Worm (Caenorhabditis elegans) whole organism, L3 larva: ENCODE measurements around the gene C10A4.3.

Experiments
- R02D3.7 ChIP-seq: fragments of 150-350 bp; optimal IDR thresholded peaks from 2 replicates; lab custom pipeline; 2014; ENCODE audit warnings: missing biosample characterization, missing genetic modification characterization
- aly-2 ChIP-seq: fragments of 150-350 bp; optimal IDR thresholded peaks from 2 replicates; lab custom pipeline; 2014; ENCODE audit warnings: missing biosample characterization, missing genetic modification characterization
- ama-1 ChIP-seq: fragments of 150-350 bp; optimal IDR thresholded peaks from 2 replicates; lab custom pipeline; 2018
- ceh-16 ChIP-seq: sonication (generic microtip); optimal IDR thresholded peaks from 2 replicates; lab custom pipeline; 2017; ENCODE audit warnings: missing biosample characterization, missing genetic modification characterization
- ceh-28 ChIP-seq: fragments of 150-350 bp; optimal IDR thresholded peaks from 2 replicates; lab custom pipeline; 2014; ENCODE audit warnings: missing biosample characterization, missing genetic modification reagents, missing genetic modification characterization
- ceh-82 ChIP-seq: fragments of 150-350 bp; optimal IDR thresholded peaks from 2 replicates; lab custom pipeline; 2014; ENCODE audit warnings: missing biosample characterization, missing genetic modification characterization
- egl-27 ChIP-seq: sonication (generic microtip); optimal IDR thresholded peaks from 4 replicates; lab custom pipeline; 2017; ENCODE audit warnings: missing biosample characterization, missing genetic modification reagents, missing genetic modification characterization
- egl-5 ChIP-seq: fragments of 150-350 bp; optimal IDR thresholded peaks from 2 replicates; lab custom pipeline; 2017; ENCODE audit warnings: missing biosample characterization, missing genetic modification reagents, missing genetic modification characterization, inconsistent platforms
- elt-1 ChIP-seq: fragments of 150-350 bp; optimal IDR thresholded peaks from 2 replicates; lab custom pipeline; 2014; ENCODE audit warnings: missing biosample characterization, missing genetic modification characterization
- elt-3 ChIP-seq, 3 experiments: fragments of 150-350 bp in 1 of 3; sonication (generic microtip) in 2 of 3; optimal IDR thresholded peaks; 2 replicates in 2 of 3; 4 replicates in 1 of 3; lab custom pipeline; 2014 to 2017; ENCODE audit warnings: missing biosample characterization in 3 of 3, missing genetic modification characterization in 3 of 3
- eor-1 ChIP-seq, 2 experiments: fragments of 150-350 bp; optimal IDR thresholded peaks; 2 replicates each; lab custom pipeline; 2014 to 2018; ENCODE audit warnings: missing biosample characterization in 2 of 2, missing genetic modification characterization in 2 of 2
- fos-1 ChIP-seq: fragments of 150-350 bp; optimal IDR thresholded peaks from 2 replicates; lab custom pipeline; 2014; ENCODE audit warnings: missing biosample characterization, missing genetic modification characterization
- hmg-11 ChIP-seq: sonication (generic microtip); optimal IDR thresholded peaks from 2 replicates; lab custom pipeline; 2016; ENCODE audit warnings: missing genetic modification characterization, missing compliant biosample characterization
- jun-1 ChIP-seq: fragments of 150-350 bp; optimal IDR thresholded peaks from 2 replicates; lab custom pipeline; 2014; ENCODE audit warnings: missing biosample characterization, missing genetic modification reagents, missing genetic modification characterization
- lin-15B ChIP-seq: fragments of 150-350 bp; optimal IDR thresholded peaks from 2 replicates; lab custom pipeline; 2014; ENCODE audit warnings: missing biosample characterization, missing genetic modification characterization
- lin-39 ChIP-seq: fragments of 150-350 bp; optimal IDR thresholded peaks from 2 replicates; lab custom pipeline; 2018; ENCODE audit warnings: missing biosample characterization, missing genetic modification reagents, missing genetic modification characterization
- lsy-12 ChIP-seq: sonication (generic microtip); optimal IDR thresholded peaks from 2 replicates; lab custom pipeline; 2016; ENCODE audit warnings: mild to moderate bottlenecking, missing genetic modification characterization, missing compliant biosample characterization
- mdl-1 ChIP-seq: fragments of 150-350 bp; optimal IDR thresholded peaks from 2 replicates; lab custom pipeline; 2014; ENCODE audit warnings: missing biosample characterization, missing genetic modification characterization
- mml-1 ChIP-seq: fragments of 150-350 bp; sonication (generic microtip); optimal IDR thresholded peaks from 3 replicates; lab custom pipeline; 2014; ENCODE audit warnings: missing biosample characterization, missing genetic modification characterization
- nfya-1 ChIP-seq: sonication (generic microtip); optimal IDR thresholded peaks from 2 replicates; lab custom pipeline; 2017; ENCODE audit warnings: missing genetic modification characterization, mild to moderate bottlenecking, missing compliant biosample characterization, antibody characterized with exemption, moderate library complexity; ENCODE audit not compliant: insufficient read depth
- nhr-11 ChIP-seq: fragments of 150-350 bp; optimal IDR thresholded peaks from 2 replicates; lab custom pipeline; 2014; ENCODE audit warnings: missing biosample characterization, missing genetic modification characterization
- nhr-23 ChIP-seq: fragments of 150-350 bp; optimal IDR thresholded peaks from 2 replicates; lab custom pipeline; 2014; ENCODE audit warnings: missing biosample characterization, missing genetic modification reagents, missing genetic modification characterization
- nhr-25 ChIP-seq: sonication (generic microtip); optimal IDR thresholded peaks from 2 replicates; lab custom pipeline; 2017; ENCODE audit warnings: missing biosample characterization, missing genetic modification characterization
- nhr-28 ChIP-seq: fragments of 150-350 bp; optimal IDR thresholded peaks from 2 replicates; lab custom pipeline; 2014; ENCODE audit warnings: missing biosample characterization, missing genetic modification characterization
- nhr-43 ChIP-seq: sonication (generic microtip); optimal IDR thresholded peaks from 2 replicates; lab custom pipeline; 2016; ENCODE audit warnings: mild to moderate bottlenecking, missing genetic modification characterization, missing compliant biosample characterization; ENCODE audit not compliant: poor library complexity, severe bottlenecking
- nhr-76 ChIP-seq: fragments of 150-350 bp; sonication (generic microtip); optimal IDR thresholded peaks from 5 replicates; lab custom pipeline; 2014; ENCODE audit warnings: missing biosample characterization, missing genetic modification characterization
- nhr-77 ChIP-seq: fragments of 150-350 bp; optimal IDR thresholded peaks from 2 replicates; lab custom pipeline; 2014; ENCODE audit warnings: missing biosample characterization, missing genetic modification characterization
- pha-4 ChIP-seq: fragments of 150-350 bp; optimal IDR thresholded peaks from 2 replicates; lab custom pipeline; 2014; ENCODE audit warnings: missing biosample characterization, missing genetic modification reagents, missing genetic modification characterization
- pqm-1 ChIP-seq: fragments of 150-350 bp; optimal IDR thresholded peaks from 2 replicates; lab custom pipeline; 2017; ENCODE audit warnings: missing biosample characterization, missing genetic modification characterization, inconsistent platforms
- sea-2 ChIP-seq: fragments of 150-350 bp; sonication (generic microtip); optimal IDR thresholded peaks from 4 replicates; lab custom pipeline; 2014; ENCODE audit warnings: missing biosample characterization, missing genetic modification reagents, missing genetic modification characterization
- snpc-4 ChIP-seq: fragments of 150-350 bp; optimal IDR thresholded peaks from 2 replicates; lab custom pipeline; 2014; ENCODE audit warnings: missing biosample characterization, missing genetic modification characterization
- tbx-2 ChIP-seq: sonication (generic microtip); optimal IDR thresholded peaks from 2 replicates; lab custom pipeline; 2016; ENCODE audit warnings: mild to moderate bottlenecking, missing genetic modification characterization, missing compliant biosample characterization
- unc-62 ChIP-seq: fragments of 150-350 bp; sonication (generic microtip); optimal IDR thresholded peaks from 4 replicates; lab custom pipeline; 2014; ENCODE audit warnings: missing biosample characterization, missing genetic modification reagents, missing genetic modification characterization
- ztf-11 ChIP-seq: fragments of 150-350 bp; optimal IDR thresholded peaks from 2 replicates; lab custom pipeline; 2014; ENCODE audit warnings: missing biosample characterization, missing genetic modification characterization
- ztf-4 ChIP-seq: fragments of 150-350 bp; optimal IDR thresholded peaks from 2 replicates; lab custom pipeline; 2014; ENCODE audit warnings: missing biosample characterization, missing genetic modification characterization

The C10A4.3 gene

DNA sequence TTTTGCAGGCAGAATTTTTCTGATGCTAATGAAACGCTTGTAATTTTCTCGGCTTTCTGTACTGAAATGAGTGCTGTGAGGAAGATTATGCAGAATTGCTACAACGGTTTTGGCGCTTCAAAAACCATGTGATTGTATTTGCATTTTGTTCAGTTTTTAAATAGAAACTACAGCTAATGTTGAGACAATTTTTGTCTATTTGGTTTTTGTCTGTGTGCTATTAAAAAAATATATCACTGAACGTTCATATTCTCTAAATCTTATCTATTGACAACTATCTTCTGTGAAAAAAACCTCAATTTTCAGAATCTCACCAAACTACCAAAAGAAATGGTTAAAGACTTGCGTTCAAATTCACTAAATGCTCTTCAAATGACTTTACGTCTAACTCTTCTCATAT lies 15.2 kb upstream of the C10A4.3 start, which contains the start of gene C10A4.6:
TSS of gene C10A4.6 (plus strand) at position 301 of the 400 bp plus-strand sequence.
- TF ChIP-seq mdl-1 (no peak), lin-15B (tag; lab: Kevin White, UChicago) (no peak), elt-1 (tag; lab: Kevin White, UChicago) (no peak), pqm-1 (tag; lab: Kevin White, UChicago) (no peak), unc-62 (GFP tag; lab: Kevin White, UChicago) (no peak), sea-2 (GFP tag; lab: Kevin White, UChicago) (no peak)
- TF ChIP-seq, all 47 proteins: peak for 0

DNA sequence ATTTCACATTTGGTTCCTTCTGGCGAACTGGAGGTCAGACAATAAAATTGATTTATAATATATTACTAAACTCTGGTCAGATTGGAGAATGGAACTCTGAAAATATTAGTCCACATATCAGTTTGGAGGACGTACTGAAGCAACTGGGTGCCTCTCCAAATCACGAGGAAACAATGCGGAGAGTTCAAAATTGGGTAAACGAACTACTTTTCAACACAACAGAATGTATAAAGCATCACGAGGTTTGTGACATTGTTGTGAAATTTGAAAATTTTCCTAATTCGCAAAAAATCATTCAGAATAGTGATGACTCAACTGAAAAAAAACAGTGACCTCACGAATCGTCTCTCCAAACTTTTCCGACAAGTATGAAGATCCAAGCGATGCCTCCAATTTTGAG lies 12.3 kb upstream of the C10A4.3 start, which contains the start of gene gad-2:
TSS of gene gad-2 (plus strand) at position 301 of the 400 bp plus-strand sequence.
- no peak for TF ChIP-seq ztf-4 (tag; lab: Kevin White, UChicago)
- no peak for TF ChIP-seq ceh-16 (tag; lab: Kevin White, UChicago)
- no peak for TF ChIP-seq elt-3 (tag; optimal IDR thresholded peaks at IDR 0.05; lab: Kevin White, UChicago)
- no peak for TF ChIP-seq nfya-1 (tag; lab: Kevin White, UChicago)
- TF ChIP-seq ceh-28 (tag; lab: Kevin White, UChicago): no peak
- TF ChIP-seq fos-1: no peak
- no peak for TF ChIP-seq ama-1 (lab: Kevin White, UChicago)
- no peak for TF ChIP-seq nhr-76
- TF ChIP-seq sea-2 (GFP tag; lab: Kevin White, UChicago): no peak
- no peak for TF ChIP-seq nhr-77 (tag; lab: Kevin White, UChicago)
- TF ChIP-seq lin-39 (tag; lab: Kevin White, UChicago): no peak
- no peak for TF ChIP-seq nhr-28 (tag; lab: Kevin White, UChicago)
- no peak for TF ChIP-seq eor-1 (tag; optimal IDR thresholded peaks at IDR 0.05; lab: Kevin White, UChicago)
- TF ChIP-seq tbx-2 (tag; lab: Kevin White, UChicago): no peak
- TF ChIP-seq nhr-11 (tag; lab: Kevin White, UChicago): no peak

DNA sequence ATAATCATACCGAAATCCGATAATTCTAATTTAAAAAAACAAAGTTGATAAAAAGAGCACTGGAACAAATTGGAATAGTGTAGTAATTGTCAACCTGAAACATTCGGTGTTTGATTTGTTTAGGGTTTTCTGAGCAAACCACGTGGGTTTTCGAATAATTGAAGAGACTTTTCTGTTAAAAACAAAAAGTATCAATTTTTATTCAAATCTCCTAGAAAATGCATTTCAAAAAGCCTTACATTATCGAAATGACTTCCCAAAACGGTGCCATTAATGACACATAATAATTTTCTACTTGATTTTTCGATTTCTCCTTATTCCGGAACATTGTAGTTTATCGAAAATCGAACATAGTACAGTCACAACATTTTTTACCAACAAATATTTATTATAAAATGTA lies 7.6 kb upstream of the C10A4.3 start, which contains the start of gene C10A4.13:
TSS of gene C10A4.13 (minus strand) at position 101 of the 400 bp plus-strand sequence.
- TF ChIP-seq eor-1 (tag; optimal IDR thresholded peaks at IDR 0.05; lab: Kevin White, UChicago) (no peak), ztf-11 (tag; lab: Kevin White, UChicago) (no peak), ceh-28 (tag; lab: Kevin White, UChicago) (no peak), egl-27 (tag; lab: Kevin White, UChicago) (no peak), unc-62 (GFP tag; lab: Kevin White, UChicago) (no peak), ceh-82 (tag; lab: Kevin White, UChicago) (no peak), hmg-11 (no peak), R02D3.7 (no peak), snpc-4 (tag; lab: Kevin White, UChicago) (no peak)

DNA sequence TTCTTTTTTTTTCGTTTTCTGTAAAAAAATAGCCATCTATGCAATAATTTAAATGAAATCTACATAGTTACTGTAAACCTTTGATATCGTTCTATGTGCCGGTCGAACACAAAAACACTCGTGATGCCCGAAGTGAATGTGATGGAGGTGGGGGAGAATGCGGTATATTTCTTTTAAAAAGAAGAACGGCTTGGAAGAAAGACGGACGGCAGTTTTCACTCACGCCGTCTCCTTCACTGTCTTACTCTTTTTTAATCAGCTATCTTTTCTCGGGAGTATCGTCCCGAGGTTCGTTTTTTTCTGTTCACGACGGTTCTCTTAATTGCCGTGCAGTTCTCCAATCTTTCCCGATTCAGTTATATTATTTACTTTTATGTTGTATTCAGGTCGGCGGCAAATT lies 6.9 kb upstream of the C10A4.3 start, which contains the start of gene C10A4.10:
TSS of gene C10A4.10 (plus strand) at position 301 of the 400 bp plus-strand sequence.
- TF ChIP-seq lsy-12 (no peak), tbx-2 (tag; lab: Kevin White, UChicago) (no peak), eor-1 (tag; optimal IDR thresholded peaks at IDR 0.05; lab: Kevin White, UChicago) (no peak), nhr-23 (no peak), pha-4 (tag; lab: Kevin White, UChicago) (no peak), ama-1 (lab: Kevin White, UChicago) (no peak), nhr-11 (tag; lab: Kevin White, UChicago) (no peak), nhr-77 (tag; lab: Kevin White, UChicago) (no peak), jun-1 (tag; lab: Kevin White, UChicago) (no peak), aly-2 (no peak), elt-1 (tag; lab: Kevin White, UChicago) (no peak), egl-5 (tag; lab: Kevin White, UChicago) (no peak), nhr-76 (no peak)
- TF ChIP-seq, all 47 proteins: peak for 0

DNA sequence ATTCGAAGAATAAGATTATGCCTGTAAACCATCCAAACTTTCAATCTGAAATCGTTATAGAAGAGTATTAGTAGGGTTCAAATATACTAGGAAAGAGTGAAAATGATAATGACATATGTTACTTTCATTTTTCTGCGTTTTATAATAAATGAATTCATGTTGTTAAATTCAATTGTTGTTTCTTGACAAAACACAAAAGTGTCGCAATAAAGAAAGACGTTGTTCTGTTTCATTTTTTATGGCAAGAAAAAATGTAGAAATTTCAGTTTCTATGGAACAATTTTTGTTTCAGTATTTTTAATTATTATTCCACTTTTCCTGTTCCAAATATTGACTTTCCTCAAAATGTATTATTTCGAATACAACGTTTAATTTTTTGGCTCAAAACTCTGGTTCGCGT lies 4.7 kb upstream of the C10A4.3 start, which contains the start of gene C10A4.4:
TSS of gene C10A4.4 (plus strand) at position 301 of the 400 bp plus-strand sequence.
- TF ChIP-seq nfya-1 (tag; lab: Kevin White, UChicago): no peak
- TF ChIP-seq pqm-1 (tag; lab: Kevin White, UChicago): no peak
- TF ChIP-seq nhr-25 (tag; lab: Kevin White, UChicago): no peak
- TF ChIP-seq nhr-77 (tag; lab: Kevin White, UChicago): no peak
- TF ChIP-seq hmg-11: no peak
- TF ChIP-seq nhr-76: no peak
- TF ChIP-seq ztf-11 (tag; lab: Kevin White, UChicago): no peak
- TF ChIP-seq ama-1 (lab: Kevin White, UChicago): no peak
- no peak for TF ChIP-seq mml-1 (tag; lab: Kevin White, UChicago)
- no peak for TF ChIP-seq nhr-43 (tag; lab: Kevin White, UChicago)
- no peak for TF ChIP-seq lsy-12
- TF ChIP-seq, all 47 proteins: peak for 0
